Worm (Caenorhabditis elegans) whole organism, L4/young adult: ENCODE measurements around the gene msrp-3.
"Not testable (repeated sequence)": the region's sequence is repeated elsewhere in the genome, so short reads cannot be mapped to it uniquely, and the experiment has no call there.

ENCODE experiments used
- W03F9.2 ChIP-seq: fragments of 150-350 bp; optimal IDR thresholded peaks from 2 replicates; lab custom pipeline; 2014; ENCODE audit warnings: missing biosample characterization, missing genetic modification characterization
- dao-5 ChIP-seq: sonication (generic microtip); optimal IDR thresholded peaks from 2 replicates; lab custom pipeline; 2016; ENCODE audit warnings: missing genotype, missing genetic modification characterization, moderate library complexity, missing compliant biosample characterization
- him-1 ChIP-seq: sonication (generic microtip); optimal IDR thresholded peaks from 2 replicates; lab custom pipeline; 2016; ENCODE audit warnings: missing genotype, missing genetic modification reagents, missing genetic modification characterization, missing compliant biosample characterization

msrp-3 gene

DNA sequence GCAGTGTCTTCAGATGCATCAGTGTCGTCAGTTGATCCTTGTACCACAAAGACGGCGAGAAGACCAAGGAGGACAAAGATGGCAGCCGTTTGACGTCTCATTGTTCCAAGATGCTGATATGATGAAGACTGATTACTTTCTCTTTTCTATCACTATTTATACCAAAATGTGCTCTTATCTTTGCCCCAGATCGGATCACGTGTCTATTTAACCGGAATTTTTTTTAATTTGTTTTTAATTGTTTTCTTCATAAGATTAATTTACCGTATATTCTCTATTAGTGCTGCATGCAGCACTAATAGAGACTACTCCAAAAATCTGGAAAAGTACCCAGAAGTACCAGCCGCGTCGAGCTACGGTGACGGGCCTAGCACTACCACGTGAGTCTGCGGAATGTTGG lies at the start of gene msrp-3:
msrp-3 (minus strand) TSS at position 101 of the 400 bp plus-strand sequence.
- TF ChIP-seq W03F9.2 (tag; lab: Kevin White, UChicago): no peak
- TF ChIP-seq him-1 (tag; lab: Kevin White, UChicago): no peak
- TF ChIP-seq dao-5: no peak

- TF ChIP-seq W03F9.2 (tag; lab: Kevin White, UChicago): no peak
- TF ChIP-seq dao-5: no peak
- TF ChIP-seq him-1 (tag; lab: Kevin White, UChicago): no peak
Measured at ce11 chrII:861564-861963, 46.9 kb upstream of the msrp-3 start, which contains the start of gene Y46B2A.4. Gene Y46B2A.4 (plus strand): TSS chrII:861864.

DNA sequence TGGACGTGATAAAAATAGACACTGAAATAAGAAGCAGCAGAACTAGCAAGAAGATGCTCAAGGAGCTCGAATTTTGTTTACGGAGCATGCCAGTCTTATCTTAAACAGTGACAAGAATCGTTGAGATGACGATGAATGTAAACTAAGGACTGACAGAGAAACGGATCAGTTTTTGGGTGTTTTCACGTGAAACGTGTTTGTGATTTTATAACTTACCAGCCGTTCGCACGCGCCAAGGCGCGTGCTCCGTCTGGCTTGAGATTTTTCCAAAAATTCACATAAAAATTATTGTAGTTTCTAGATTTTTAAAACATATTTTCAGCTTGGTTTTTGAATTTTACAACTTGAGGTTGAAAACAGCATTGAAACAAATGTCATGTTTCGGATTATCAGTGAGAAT lies 35.9 kb upstream of the msrp-3 start, which contains the start of gene F28A10.5:
F28A10.5 (minus strand) TSS at position 101 of the 400 bp plus-strand sequence.
- TF ChIP-seq him-1 (tag; lab: Kevin White, UChicago); W03F9.2 (tag; lab: Kevin White, UChicago); dao-5: not testable (repeated sequence)

DNA sequence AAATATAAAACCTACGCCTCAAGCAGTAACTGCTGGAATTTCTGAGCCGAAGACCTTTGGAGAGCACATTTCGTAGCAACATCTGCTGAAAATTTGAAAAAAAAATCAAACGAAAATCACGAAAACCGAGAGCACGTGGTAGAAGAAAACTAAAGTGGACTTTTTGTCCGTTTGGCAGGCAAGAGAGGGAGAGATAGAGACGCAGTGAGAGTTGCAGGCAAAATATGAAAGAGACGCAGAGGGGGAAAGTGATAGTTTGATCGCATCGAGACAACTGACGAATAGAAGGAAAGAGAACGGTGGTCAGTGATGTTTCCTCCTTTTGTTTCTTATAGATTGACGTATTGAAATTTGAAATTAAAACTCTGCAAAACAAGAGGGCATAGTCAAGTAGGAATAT lies 33.9 kb upstream of the msrp-3 start, which contains the start of the genes acdh-9 and F28A10.13:
acdh-9 (minus strand) TSS at position 85 of the 400 bp plus-strand sequence.
F28A10.13 (plus strand) TSS at position 294 of the 400 bp plus-strand sequence.
- TF ChIP-seq dao-5 (no peak), W03F9.2 (tag; lab: Kevin White, UChicago) (no peak), him-1 (tag; lab: Kevin White, UChicago) (no peak)

DNA sequence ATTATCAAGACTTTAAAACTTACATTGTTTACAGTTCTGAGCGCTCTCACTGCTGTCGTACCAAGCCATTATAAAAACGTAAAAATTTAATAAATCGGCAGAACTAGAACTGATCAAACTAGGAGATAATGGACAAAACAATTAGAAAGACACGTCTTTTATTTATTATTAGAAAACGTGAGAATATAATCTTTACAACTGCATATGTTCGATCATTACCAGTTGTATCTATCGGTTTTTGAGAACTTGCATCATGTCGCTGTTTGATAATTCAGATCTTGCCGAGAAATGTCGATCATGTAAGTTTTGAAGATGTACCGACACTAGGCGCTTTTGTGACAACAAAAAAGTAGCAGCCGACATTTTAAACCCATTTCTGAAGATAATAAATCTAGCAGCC lies 31.0 kb upstream of the msrp-3 start, which contains the start of gene F28A10.7:
F28A10.7 (minus strand) TSS at position 101 of the 400 bp plus-strand sequence.
- TF ChIP-seq him-1 (tag; lab: Kevin White, UChicago) (no peak), W03F9.2 (tag; lab: Kevin White, UChicago) (no peak), dao-5 (no peak)

- no peak for TF ChIP-seq him-1 (tag; lab: Kevin White, UChicago)
- no peak for TF ChIP-seq dao-5
- no peak for TF ChIP-seq W03F9.2 (tag; lab: Kevin White, UChicago)
Measured at ce11 chrII:843971-844370, 29.3 kb upstream of the msrp-3 start, which contains the start of gene F28A10.4. Gene F28A10.4 (plus strand): TSS chrII:844271.

ce11 chrII:840131-840530 lies 25.5 kb upstream of the msrp-3 start, which contains the start of gene clc-33:
Gene clc-33 (plus strand): TSS chrII:840431.
- no peak for TF ChIP-seq him-1 (tag; lab: Kevin White, UChicago)
- no peak for TF ChIP-seq dao-5
- no peak for TF ChIP-seq W03F9.2 (tag; lab: Kevin White, UChicago)

- TF ChIP-seq W03F9.2 (tag; lab: Kevin White, UChicago) (no peak), dao-5 (no peak), him-1 (tag; lab: Kevin White, UChicago) (no peak)
Measured at ce11 chrII:838414-838813, 23.8 kb upstream of the msrp-3 start, which contains the start of gene F28A10.8. Gene F28A10.8 (minus strand): TSS chrII:838514.

- no peak for TF ChIP-seq dao-5
Measured at ce11 chrII:825521-825920, 10.9 kb upstream of the msrp-3 start, which contains the start of gene F28A10.1. Gene F28A10.1 (plus strand): TSS chrII:825821.

ce11 chrII:823529-823928 lies 8.9 kb upstream of the msrp-3 start, which contains the start of gene F46F5.10:
Gene F46F5.10 (plus strand): TSS chrII:823829.
- TF ChIP-seq W03F9.2 (tag; lab: Kevin White, UChicago) (no peak), dao-5 (no peak)

DNA sequence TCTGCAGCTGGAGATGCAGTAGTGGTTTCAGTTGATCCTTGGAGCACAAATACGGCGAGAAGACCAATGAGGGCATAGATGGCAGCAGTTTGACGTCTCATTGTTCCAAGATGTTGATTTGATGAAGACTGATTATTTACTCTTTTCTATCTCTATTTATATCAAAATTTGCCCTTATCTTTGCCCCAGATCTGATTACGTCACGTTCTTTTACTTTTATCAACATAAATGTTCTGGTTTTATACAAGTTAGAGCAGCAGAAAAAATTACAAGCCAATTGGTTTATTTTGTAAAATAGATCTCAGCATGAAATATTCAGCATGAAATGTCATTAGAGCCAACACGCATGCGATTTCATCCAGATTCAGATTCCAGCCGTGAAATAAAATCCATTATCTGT lies 8.1 kb upstream of the msrp-3 start, which contains the start of gene msrp-4:
msrp-4 (minus strand) TSS at position 101 of the 400 bp plus-strand sequence.
- not testable (repeated sequence) for TF ChIP-seq W03F9.2 (tag; lab: Kevin White, UChicago); him-1 (tag; lab: Kevin White, UChicago); dao-5

DNA sequence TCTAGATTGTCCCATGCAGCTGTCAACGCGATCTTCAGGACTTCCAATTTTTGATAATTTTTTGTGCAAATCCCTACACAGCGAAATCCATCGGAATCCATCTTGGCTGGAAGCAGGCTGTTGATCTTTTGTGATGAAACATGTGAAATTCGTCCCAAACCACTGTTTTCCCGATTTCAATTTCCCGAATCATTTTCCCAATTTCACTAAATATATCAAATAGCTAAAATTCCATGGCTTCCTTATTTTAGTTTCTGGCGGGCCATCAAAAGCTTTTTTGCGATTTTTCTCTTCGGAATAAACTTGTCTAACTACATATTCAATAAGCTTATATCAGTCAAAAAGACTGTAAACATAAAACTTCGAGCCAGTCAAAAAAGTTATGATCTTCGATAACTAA lies 6.9 kb upstream of the msrp-3 start, which contains the start of gene F46F5.8:
F46F5.8 (minus strand) TSS at position 101 of the 400 bp plus-strand sequence.
- TF ChIP-seq him-1 (tag; lab: Kevin White, UChicago) (no peak), W03F9.2 (tag; lab: Kevin White, UChicago) (no peak), dao-5 (no peak)

DNA sequence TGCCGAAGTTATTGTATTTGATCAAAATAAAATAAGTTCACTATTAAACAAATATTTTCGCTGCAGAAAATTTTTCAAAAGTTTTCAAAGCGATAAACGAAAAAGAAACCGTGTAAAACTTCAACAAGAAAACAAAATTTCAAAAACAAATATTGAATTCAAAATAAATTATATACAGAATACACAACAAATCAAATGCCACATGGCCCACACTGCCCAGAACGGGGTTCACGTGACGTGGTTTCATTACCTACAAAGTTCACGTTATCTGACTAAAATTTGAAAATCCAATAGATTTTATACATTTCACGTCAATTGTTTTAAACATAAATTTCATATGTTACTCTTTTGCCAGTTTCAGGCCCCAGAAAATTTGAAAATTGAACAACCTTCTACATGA lies 5.9 kb upstream of the msrp-3 start, which contains the start of gene F46F5.7:
F46F5.7 (minus strand) TSS at position 101 of the 400 bp plus-strand sequence.
- TF ChIP-seq W03F9.2 (tag; lab: Kevin White, UChicago) (no peak), dao-5 (no peak), him-1 (tag; lab: Kevin White, UChicago) (no peak)

DNA sequence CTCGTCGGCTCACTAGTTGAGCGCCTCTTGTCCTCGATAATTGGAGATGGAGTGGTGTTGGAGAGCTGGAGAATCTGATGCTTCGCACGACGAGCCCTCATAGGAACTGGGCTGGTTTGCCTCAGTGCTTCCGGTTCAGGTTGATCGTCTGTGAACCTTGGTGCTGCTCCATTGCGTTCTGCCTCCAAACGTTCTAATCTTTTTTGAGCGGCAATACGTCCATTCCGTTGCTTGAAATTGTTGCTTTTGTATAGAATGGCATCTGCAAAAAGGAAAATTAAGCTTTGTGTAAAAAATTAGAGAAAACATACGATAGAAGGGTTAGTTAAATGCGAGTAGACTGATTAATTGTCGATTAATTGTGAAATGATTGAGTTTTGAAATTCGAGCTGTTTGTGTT lies 1.7 kb downstream of the msrp-3 start, which contains the start of gene F46F5.5:
F46F5.5 (minus strand) TSS at position 101 of the 400 bp plus-strand sequence.
- TF ChIP-seq dao-5: no peak
- no peak for TF ChIP-seq W03F9.2 (tag; lab: Kevin White, UChicago)
- no peak for TF ChIP-seq him-1 (tag; lab: Kevin White, UChicago)
